Fruit fly (Drosophila melanogaster) whole organism, adult: ENCODE data around the gene alien.

ENCODE experiments used
- CG1620 ChIP-seq: fragments of 200-800 bp; sonication (Bioruptor generic); optimal IDR thresholded peaks from 2 replicates; lab custom pipeline; 2016; ENCODE audit warnings: missing biosample characterization, missing genetic modification characterization
- CG5204 ChIP-seq: fragments of 200-800 bp; sonication (Bioruptor generic); optimal IDR thresholded peaks from 2 replicates; lab custom pipeline; 2016; ENCODE audit warnings: missing biosample characterization, missing genetic modification characterization
- bab1 ChIP-seq: fragments of 200-800 bp; sonication (Bioruptor generic); optimal IDR thresholded peaks from 3 replicates; lab custom pipeline; 2019; ENCODE audit warnings: missing biosample characterization, mild to moderate bottlenecking, missing genetic modification characterization, moderate library complexity
- kay ChIP-seq: fragments of 200-800 bp; sonication (Bioruptor generic); peaks from one replicate; lab custom pipeline; 2016; ENCODE audit warnings: missing biosample characterization, missing genetic modification characterization, borderline replicate concordance
- ovo ChIP-seq: fragments of 200-800 bp; sonication (Bioruptor generic); optimal IDR thresholded peaks from 2 replicates; lab custom pipeline; 2016; ENCODE audit warnings: missing biosample characterization, missing genetic modification characterization
- tj ChIP-seq: fragments of 200-800 bp; sonication (Bioruptor generic); optimal IDR thresholded peaks from 3 replicates; lab custom pipeline; 2017; ENCODE audit warnings: missing biosample characterization, mild to moderate bottlenecking, missing genetic modification characterization, moderate library complexity
- toe ChIP-seq: fragments of 200-800 bp; sonication (Bioruptor generic); optimal IDR thresholded peaks from 2 replicates; lab custom pipeline; 2016; ENCODE audit warnings: missing biosample characterization, missing genetic modification characterization

DNA sequence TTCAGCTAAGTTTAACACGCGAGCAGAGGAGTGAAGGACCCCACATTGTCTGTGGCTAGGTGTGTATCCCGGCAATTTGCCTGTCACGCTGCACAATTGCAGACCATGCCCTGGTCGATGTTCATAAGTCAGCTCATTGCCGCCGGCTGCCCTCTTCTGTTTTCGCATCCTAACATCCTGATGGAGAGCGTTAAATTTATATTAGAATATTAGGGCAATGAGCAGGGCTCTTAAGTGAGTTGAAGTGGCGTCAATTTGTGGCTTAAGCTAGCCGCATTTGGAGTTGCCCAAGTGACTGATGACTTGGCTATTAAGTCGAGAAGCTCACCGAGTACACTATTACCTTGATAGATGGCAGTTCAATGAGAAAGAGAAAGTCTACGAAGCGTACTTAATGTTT is 29.0 kb upstream of the alien start:
- no peak for TF ChIP-seq kay (GFP tag; lab: Kevin White, UChicago)
- no peak for TF ChIP-seq bab1 (GFP tag; lab: Kevin White, UChicago)
- no peak for TF ChIP-seq toe (GFP tag; lab: Kevin White, UChicago)
- no peak for TF ChIP-seq tj (GFP tag; lab: Kevin White, UChicago)
- TF ChIP-seq ovo (GFP tag; lab: Kevin White, UChicago) = no peak
- no peak for TF ChIP-seq CG1620 (GFP tag; lab: Kevin White, UChicago)
- no peak for TF ChIP-seq CG5204 (GFP tag; lab: Kevin White, UChicago)
